Fruit fly (Drosophila melanogaster): ENCODE data around the gene CG14204.
A peak's percentile ranks its signal among the peaks of the same experiment; 100 is the strongest.

CG14204 gene

DNA sequence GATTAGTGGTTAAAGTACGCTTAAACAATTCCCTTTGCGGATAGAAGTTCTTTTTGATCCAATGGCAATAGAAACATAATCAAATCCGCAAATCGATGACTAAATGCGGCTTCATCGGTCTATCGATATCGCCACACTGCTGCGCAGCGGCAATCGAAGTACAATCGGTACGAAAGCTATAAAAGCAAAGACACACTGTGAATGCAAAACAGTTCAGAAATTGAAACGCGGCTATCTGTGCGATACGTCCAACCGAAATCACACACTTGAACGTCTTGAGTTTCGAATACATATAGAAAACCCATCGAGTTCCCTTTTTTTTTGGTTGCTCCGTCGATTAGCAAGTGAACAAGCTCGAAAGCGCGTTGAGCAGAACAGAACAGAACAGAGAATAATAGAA lies 21.6 kb downstream of the CG14204 start, which contains the start of gene CG14207 (continued):
- TF ChIP-seq CG3847 (GFP tag; IDR thresholded peaks at IDR 0.05) (0 out of 2 replicates have a peak, but pooled peaks have one; percentile 15), D19A (tag; optimal IDR thresholded peaks at IDR 0.05) (peak; percentile 20), CG34422 (GFP tag; IDR thresholded peaks at IDR 0.05) (0 out of 3 replicates have a peak, but pooled peaks have one; percentile 29), lola (GFP tag; optimal IDR thresholded peaks at IDR 0.05) (no peak), maf-S (GFP tag; optimal IDR thresholded peaks at IDR 0.05) (no peak), wor (GFP tag; IDR thresholded peaks at IDR 0.05) (no peak), Bgb (GFP tag; IDR thresholded peaks at IDR 0.05; ENCODE audit: partially characterized antibody) (peak; percentile 78), HLH4C (GFP tag; IDR thresholded peaks at IDR 0.05; ENCODE audit: partially characterized antibody) (peak; percentile 88), CG15696 (tag; optimal IDR thresholded peaks at IDR 0.05) (no peak), Lim3 (GFP tag; IDR thresholded peaks at IDR 0.05) (no peak), hb (GFP tag; IDR thresholded peaks at IDR 0.05; ENCODE audit: partially characterized antibody) (peak; percentile 75; the same call in 2 of the 3 replicates), salm (tag; optimal IDR thresholded peaks at IDR 0.05) (no peak), CG7987 (GFP tag; optimal IDR thresholded peaks at IDR 0.05) (peak; percentile 26), Eip74EF (GFP tag; optimal IDR thresholded peaks at IDR 0.05) (no peak), sna (GFP tag; IDR thresholded peaks at IDR 0.05; ENCODE audit: partially characterized antibody) (peak; percentile 57; the same call in 1 of the 2 replicates), chinmo (GFP tag; IDR thresholded peaks at IDR 0.05; ENCODE audit: partially characterized antibody) (peak; percentile 84; the same call in 2 of the 4 replicates), CG10267 (tag; optimal IDR thresholded peaks at IDR 0.05) (no peak), dm (GFP tag; optimal IDR thresholded peaks at IDR 0.05) (peak; percentile 15), bab2 (GFP tag; optimal IDR thresholded peaks at IDR 0.05) (no peak), Spps (tag; optimal IDR thresholded peaks at IDR 0.05) (no peak), slou (GFP tag; optimal IDR thresholded peaks at IDR 0.05) (no peak), CG3281 (GFP tag; optimal IDR thresholded peaks at IDR 0.05) (no peak), hkb (optimal IDR thresholded peaks at IDR 0.05) (no peak), hkb (GFP tag; IDR thresholded peaks at IDR 0.05) (no peak), CG1602 (GFP tag; optimal IDR thresholded peaks at IDR 0.05) (no peak), CG12299 (tag; optimal IDR thresholded peaks at IDR 0.05) (peak; percentile 1), CG14441 (GFP tag; IDR thresholded peaks at IDR 0.05) (no peak), CG8281 (tag; optimal IDR thresholded peaks at IDR 0.05) (no peak), gt (GFP tag; IDR thresholded peaks at IDR 0.05) (no peak), nau (GFP tag; optimal IDR thresholded peaks at IDR 0.05) (no peak), dpn (GFP tag; optimal IDR thresholded peaks at IDR 0.05) (peak in 1 of 2 experiments; percentile 18), CG14710 (tag; optimal IDR thresholded peaks at IDR 0.05) (peak; percentile 11), Ets97D (GFP tag; optimal IDR thresholded peaks at IDR 0.05) (peak; percentile 41), chif (GFP tag; optimal IDR thresholded peaks at IDR 0.05) (no peak), CTCF (GFP tag; optimal IDR thresholded peaks at IDR 0.05) (no peak), slbo (GFP tag; IDR thresholded peaks at IDR 0.05) (peak; percentile 41; the same call in 1 of the 2 replicates), stwl (tag; optimal IDR thresholded peaks at IDR 0.05) (peak; percentile 73), CG10462 (GFP tag; optimal IDR thresholded peaks at IDR 0.05) (no peak), CG1529 (GFP tag; optimal IDR thresholded peaks at IDR 0.05) (peak; percentile 6), B-H2 (GFP tag; optimal IDR thresholded peaks at IDR 0.05) (peak; percentile 47), CG18599 (GFP tag; optimal IDR thresholded peaks at IDR 0.05) (no peak), B-H1 (GFP tag; IDR thresholded peaks at IDR 0.05) (no peak), zf30C (GFP tag; optimal IDR thresholded peaks at IDR 0.05) (no peak), cato (GFP tag; optimal IDR thresholded peaks at IDR 0.05; ENCODE audit: borderline replicate concordance) (no peak), wdn (GFP tag; IDR thresholded peaks at IDR 0.05) (no peak), schlank (tag; optimal IDR thresholded peaks at IDR 0.05) (peak; percentile 10), mam (GFP tag; optimal IDR thresholded peaks at IDR 0.05) (no peak), prd (optimal IDR thresholded peaks at IDR 0.05) (no peak), prd (GFP tag; IDR thresholded peaks at IDR 0.05) (no peak), dmrt99B (tag; optimal IDR thresholded peaks at IDR 0.05) (peak; percentile 16), NC2α (GFP tag; optimal IDR thresholded peaks at IDR 0.05) (no peak)
